Worm (Caenorhabditis elegans) whole organism, L4 larva: ENCODE measurements around the gene slc-36.1.

ENCODE experiments used
- aly-2 ChIP-seq: sonication (generic microtip); optimal IDR thresholded peaks from 2 replicates; lab custom pipeline; 2018; ENCODE audit warnings: missing biosample characterization, missing genetic modification characterization
- lin-15B ChIP-seq: fragments of 150-350 bp; sonication (generic microtip); optimal IDR thresholded peaks from 3 replicates; lab custom pipeline; 2014; ENCODE audit warnings: missing biosample characterization, missing genetic modification characterization
- mdt-29 ChIP-seq: fragments of 200-800 bp; sonication (Bioruptor generic); IDR thresholded peaks from 2 replicates; pipeline ENCODE4 v1.3.6; 2022; ENCODE audit warnings: missing genetic modification reagents, missing genetic modification characterization, missing compliant biosample characterization
- nhr-77 ChIP-seq: fragments of 150-350 bp; optimal IDR thresholded peaks from 2 replicates; lab custom pipeline; 2014; ENCODE audit warnings: missing biosample characterization, missing genetic modification characterization

DNA sequence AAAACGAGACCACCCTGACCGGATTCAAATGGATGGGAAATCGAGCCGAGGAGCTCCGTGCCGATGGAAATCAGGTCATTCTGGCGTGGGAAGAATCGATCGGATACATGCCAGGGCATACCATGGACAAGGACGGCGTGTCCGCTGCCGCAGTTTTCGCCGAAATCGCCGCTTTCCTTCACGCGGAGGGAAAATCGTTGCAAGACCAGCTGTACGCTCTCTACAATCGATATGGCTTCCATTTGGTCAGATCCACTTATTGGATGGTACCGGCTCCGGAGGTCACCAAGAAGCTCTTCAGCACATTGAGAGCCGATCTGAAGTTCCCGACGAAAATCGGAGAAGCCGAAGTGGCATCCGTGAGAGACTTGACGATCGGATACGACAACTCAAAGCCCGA is 5.3 kb upstream of the slc-36.1 start:
- TF ChIP-seq mdt-29 (GFP tag; lab: Robert Waterston, UW) (no peak), lin-15B (tag; lab: Kevin White, UChicago) (no peak), nhr-77 (tag; lab: Kevin White, UChicago) (no peak), aly-2 (tag; lab: Kevin White, UChicago) (no peak)
